Worm (Caenorhabditis elegans) whole organism, L4 larva: Measurements from ENCODE around the gene smg-7.

Experiments used
- D1046.2 ChIP-seq: fragments of 200-800 bp; sonication (Bioruptor generic); IDR thresholded peaks from 2 replicates; pipeline ENCODE4 v1.3.6; 2022; ENCODE audit warnings: missing genetic modification characterization, missing compliant biosample characterization
- ZK546.5 ChIP-seq, 2 experiments: sonication (generic microtip); optimal IDR thresholded peaks; 2 replicates each; lab custom pipeline; 2017; ENCODE audit warnings: missing biosample characterization in 2 of 2, missing genetic modification characterization in 2 of 2
- aha-1 ChIP-seq: fragments of 150-350 bp; peaks from one replicate; lab custom pipeline; 2014; ENCODE audit warnings: missing biosample characterization, missing genetic modification characterization
- attf-4 ChIP-seq: sonication (generic microtip); optimal IDR thresholded peaks from 3 replicates; lab custom pipeline; 2017; ENCODE audit warnings: missing biosample characterization, missing genetic modification characterization
- ceh-20 ChIP-seq: fragments of 200-800 bp; sonication (Bioruptor generic); IDR thresholded peaks from 2 replicates; pipeline ENCODE4 v1.3.6; 2022; ENCODE audit warnings: missing genetic modification reagents, missing genetic modification characterization, missing compliant biosample characterization
- ceh-62 ChIP-seq: sonication (generic microtip); optimal IDR thresholded peaks from 2 replicates; lab custom pipeline; 2017; ENCODE audit warnings: missing biosample characterization, missing genetic modification characterization
- ces-1 ChIP-seq: fragments of 150-350 bp; sonication (generic microtip); optimal IDR thresholded peaks from 4 replicates; lab custom pipeline; 2014; ENCODE audit warnings: missing biosample characterization, missing genetic modification reagents, missing genetic modification characterization
- cey-2 ChIP-seq: sonication (generic microtip); optimal IDR thresholded peaks from 3 replicates; lab custom pipeline; 2017; ENCODE audit warnings: missing genetic modification characterization, mild to moderate bottlenecking, missing compliant biosample characterization, antibody characterized with exemption, borderline replicate concordance; ENCODE audit not compliant: insufficient read depth
- daf-12 ChIP-seq: fragments of 150-350 bp; optimal IDR thresholded peaks from 2 replicates; lab custom pipeline; 2014; ENCODE audit warnings: missing biosample characterization, missing genetic modification reagents, missing genetic modification characterization
- daf-16 ChIP-seq, 3 experiments: sonication (generic microtip); optimal IDR thresholded peaks; 2 replicates each; lab custom pipeline; 2016 to 2017; ENCODE audit warnings: missing genetic modification characterization in 3 of 3, missing genetic modification reagents in 3 of 3, mild to moderate bottlenecking in 2 of 3, missing compliant biosample characterization in 2 of 3, missing biosample characterization in 1 of 3, moderate library complexity in 1 of 3
- dmd-6 ChIP-seq: fragments of 200-800 bp; sonication (Bioruptor generic); IDR thresholded peaks from 2 replicates; pipeline ENCODE4 v1.3.6; 2022; ENCODE audit warnings: missing genetic modification reagents, missing genetic modification characterization, missing compliant biosample characterization
- dpl-1 ChIP-seq: fragments of 150-350 bp; optimal IDR thresholded peaks from 2 replicates; lab custom pipeline; 2014; ENCODE audit warnings: missing biosample characterization, missing genetic modification reagents, missing genetic modification characterization
- dve-1 ChIP-seq: sonication (generic microtip); optimal IDR thresholded peaks from 2 replicates; lab custom pipeline; 2017; ENCODE audit warnings: antibody characterized with exemption, mild to moderate bottlenecking, missing genetic modification characterization, missing compliant biosample characterization; ENCODE audit not compliant: insufficient read depth
- fkh-10 ChIP-seq: fragments of 150-350 bp; optimal IDR thresholded peaks from 2 replicates; lab custom pipeline; 2014; ENCODE audit warnings: missing biosample characterization, missing genetic modification reagents, missing genetic modification characterization
- fos-1 ChIP-seq: fragments of 150-350 bp; optimal IDR thresholded peaks from 2 replicates; lab custom pipeline; 2014; ENCODE audit warnings: missing biosample characterization, missing genetic modification characterization
- hif-1 ChIP-seq, 2 experiments: sonication (generic microtip); optimal IDR thresholded peaks; 2 replicates each; lab custom pipeline; 2016 to 2017; ENCODE audit warnings: missing compliant biosample characterization in 2 of 2, missing genetic modification characterization in 2 of 2, missing genetic modification reagents in 2 of 2, missing genotype in 2 of 2, mild to moderate bottlenecking in 1 of 2
- hlh-11 ChIP-seq: fragments of 200-800 bp; sonication (Bioruptor generic); optimal IDR thresholded peaks from 2 replicates; lab custom pipeline; 2018; ENCODE audit warnings: mild to moderate bottlenecking, missing genetic modification characterization, missing compliant biosample characterization
- hlh-30 ChIP-seq: sonication (generic microtip); optimal IDR thresholded peaks from 2 replicates; lab custom pipeline; 2017; ENCODE audit warnings: antibody characterized with exemption, mild to moderate bottlenecking, missing genetic modification characterization, missing compliant biosample characterization; ENCODE audit not compliant: insufficient read depth
- hmg-1.1 ChIP-seq: fragments of 200-800 bp; sonication (Bioruptor generic); IDR thresholded peaks from 2 replicates; pipeline ENCODE4 v1.3.6; 2022; ENCODE audit warnings: missing genetic modification reagents, missing genetic modification characterization, missing compliant biosample characterization
- lin-1 ChIP-seq: fragments of 200-800 bp; sonication (Bioruptor generic); IDR thresholded peaks from 2 replicates; pipeline ENCODE4 v1.3.6; 2022; ENCODE audit warnings: missing genetic modification reagents, missing genetic modification characterization, missing compliant biosample characterization
- lin-13 ChIP-seq: fragments of 150-350 bp; optimal IDR thresholded peaks from 2 replicates; lab custom pipeline; 2014; ENCODE audit warnings: missing biosample characterization, missing genetic modification reagents, missing genetic modification characterization
- lin-38 ChIP-seq: fragments of 200-800 bp; sonication (Bioruptor generic); IDR thresholded peaks from 2 replicates; pipeline ENCODE4 v1.3.6; 2022; ENCODE audit warnings: missing genetic modification reagents, missing genetic modification characterization, missing compliant biosample characterization
- lir-3 ChIP-seq: sonication (generic microtip); optimal IDR thresholded peaks from 2 replicates; lab custom pipeline; 2016; ENCODE audit warnings: mild to moderate bottlenecking, missing genetic modification characterization, missing compliant biosample characterization
- lsy-2 ChIP-seq, 2 experiments: fragments of 150-350 bp in 1 of 2; sonication (generic microtip) in 1 of 2; optimal IDR thresholded peaks; 2 replicates each; lab custom pipeline; 2014 to 2017; ENCODE audit warnings: missing biosample characterization in 2 of 2, missing genetic modification characterization in 2 of 2
- madf-5 ChIP-seq, 2 experiments: fragments of 200-800 bp; sonication (Bioruptor generic); IDR thresholded peaks; 2 replicates each; pipeline ENCODE4 v1.3.6; 2022; ENCODE audit warnings: missing compliant biosample characterization in 2 of 2, missing genetic modification characterization in 2 of 2
- mdl-1 ChIP-seq, 2 experiments: fragments of 150-350 bp in 1 of 2; sonication (generic microtip) in 1 of 2; optimal IDR thresholded peaks; 2 replicates each; lab custom pipeline; 2014 to 2017; ENCODE audit warnings: missing biosample characterization in 2 of 2, missing genetic modification characterization in 2 of 2
- mep-1 ChIP-seq: fragments of 150-350 bp; sonication (generic microtip); optimal IDR thresholded peaks from 3 replicates; lab custom pipeline; 2014; ENCODE audit warnings: missing biosample characterization, missing genetic modification characterization
- mes-2 ChIP-seq: sonication (generic microtip); optimal IDR thresholded peaks from 2 replicates; lab custom pipeline; 2016; ENCODE audit warnings: missing genotype, mild to moderate bottlenecking, missing genetic modification characterization, missing compliant biosample characterization; ENCODE audit not compliant: poor library complexity, severe bottlenecking
- nhr-102 ChIP-seq: sonication (generic microtip); optimal IDR thresholded peaks from 2 replicates; lab custom pipeline; 2016; ENCODE audit warnings: mild to moderate bottlenecking, missing genetic modification characterization, moderate library complexity, missing compliant biosample characterization
- nhr-11 ChIP-seq: fragments of 150-350 bp; optimal IDR thresholded peaks from 2 replicates; lab custom pipeline; 2014; ENCODE audit warnings: missing biosample characterization, missing genetic modification characterization
- nhr-25 ChIP-seq: sonication (generic microtip); optimal IDR thresholded peaks from 2 replicates; lab custom pipeline; 2017; ENCODE audit warnings: missing genetic modification characterization, mild to moderate bottlenecking, missing compliant biosample characterization, antibody characterized with exemption, moderate library complexity, borderline replicate concordance; ENCODE audit not compliant: insufficient read depth
- nhr-28 ChIP-seq: fragments of 150-350 bp; optimal IDR thresholded peaks from 2 replicates; lab custom pipeline; 2014; ENCODE audit warnings: missing biosample characterization, missing genetic modification characterization
- nhr-41 ChIP-seq: fragments of 200-800 bp; sonication (Bioruptor generic); IDR thresholded peaks from 2 replicates; pipeline ENCODE4 v1.3.6; 2022; ENCODE audit warnings: missing genetic modification reagents, missing genetic modification characterization, missing compliant biosample characterization
- nhr-6 ChIP-seq: fragments of 150-350 bp; optimal IDR thresholded peaks from 2 replicates; lab custom pipeline; 2014; ENCODE audit warnings: missing biosample characterization, missing genetic modification characterization
- pha-4 ChIP-seq, 2 experiments: fragments of 150-350 bp in 1 of 2; fragments of 200-800 bp in 1 of 2; sonication (Bioruptor generic) in 1 of 2; IDR thresholded peaks in 1 of 2; optimal IDR thresholded peaks in 1 of 2; 2 replicates each; pipeline versions ENCODE4 v1.3.6 to Lab custom; 2014 to 2022; ENCODE audit warnings: missing genetic modification characterization in 2 of 2, missing genetic modification reagents in 2 of 2, missing biosample characterization in 1 of 2, missing compliant biosample characterization in 1 of 2
- php-3 ChIP-seq: fragments of 200-800 bp; sonication (Bioruptor generic); IDR thresholded peaks from 2 replicates; pipeline ENCODE4 v1.3.6; 2022; ENCODE audit warnings: missing genetic modification reagents, missing genetic modification characterization, missing compliant biosample characterization
- unc-130 ChIP-seq: sonication (generic microtip); optimal IDR thresholded peaks from 2 replicates; lab custom pipeline; 2016; ENCODE audit warnings: missing genetic modification reagents, missing genetic modification characterization, missing compliant biosample characterization
- zfp-3 ChIP-seq: fragments of 200-800 bp; sonication (Bioruptor generic); conservative IDR thresholded peaks from 2 replicates; pipeline ENCODE4 v1.3.6; 2022; ENCODE audit warnings: missing genetic modification reagents, missing genetic modification characterization, missing compliant biosample characterization
- zip-11 ChIP-seq: fragments of 200-800 bp; sonication (Bioruptor generic); IDR thresholded peaks from 2 replicates; pipeline ENCODE4 v1.3.6; 2022; ENCODE audit warnings: missing genetic modification characterization, missing compliant biosample characterization
- zip-2 ChIP-seq: fragments of 150-350 bp; optimal IDR thresholded peaks from 2 replicates; lab custom pipeline; 2014; ENCODE audit warnings: missing biosample characterization, missing genetic modification characterization

Gene smg-7

ce11 chrIV:6785873-6786272 lies 43.6 kb upstream of the smg-7 start (continued):
- TF ChIP-seq lsy-2 (tag; optimal IDR thresholded peaks at IDR 0.05; lab: Kevin White, UChicago): peak in 1 of 2 experiments; percentile 76
- peak; percentile 18 for TF ChIP-seq nhr-102
- TF ChIP-seq lin-13 (GFP tag; lab: Kevin White, UChicago): peak; percentile 37
- TF ChIP-seq dve-1 (tag; lab: Kevin White, UChicago): peak; percentile 84
- TF ChIP-seq lir-3 (tag; lab: Kevin White, UChicago): no peak
- TF ChIP-seq php-3 (GFP tag; lab: Robert Waterston, UW): no peak
- TF ChIP-seq zip-2 (tag; lab: Kevin White, UChicago): no peak
- peak; percentile 22 for TF ChIP-seq nhr-25
- no peak for TF ChIP-seq madf-5 (GFP tag; IDR thresholded peaks at IDR 0.05; lab: Robert Waterston, UW)
- no peak for TF ChIP-seq fkh-10 (GFP tag; lab: Kevin White, UChicago)
- TF ChIP-seq hlh-11 (tag; lab: Kevin White, UChicago): peak; percentile 90
- peak; percentile 78; the same call in 1 of the 2 replicates for TF ChIP-seq lin-1
- TF ChIP-seq ceh-62 (tag; lab: Kevin White, UChicago): no peak
- TF ChIP-seq mep-1 (tag; lab: Kevin White, UChicago): peak; percentile 85
- peak in 1 of 2 experiments; percentile 27 for TF ChIP-seq mdl-1 (tag; optimal IDR thresholded peaks at IDR 0.05; lab: Kevin White, UChicago)
- TF ChIP-seq hlh-30: peak; percentile 73
- TF ChIP-seq fos-1 (tag; lab: Kevin White, UChicago): no peak
- peak; percentile 84 for TF ChIP-seq hmg-1.1 (GFP tag; lab: Robert Waterston, UW)
- TF ChIP-seq nhr-41: no peak
- no peak for TF ChIP-seq daf-12 (tag; lab: Kevin White, UChicago)
- TF ChIP-seq dpl-1 (GFP tag; lab: Kevin White, UChicago): peak; percentile 49
- TF ChIP-seq daf-16 (GFP tag; optimal IDR thresholded peaks at IDR 0.05; lab: Kevin White, UChicago): peak in 1 of 2 experiments; percentile 16
- peak; percentile 66 for TF ChIP-seq daf-16 (tag; optimal IDR thresholded peaks at IDR 0.05; lab: Kevin White, UChicago)
- TF ChIP-seq dmd-6 (GFP tag; lab: Robert Waterston, UW): peak; percentile 68
- TF ChIP-seq zip-11 (GFP tag; lab: Robert Waterston, UW): no peak
- TF ChIP-seq ces-1 (GFP tag; lab: Kevin White, UChicago): no peak
- TF ChIP-seq ceh-20 (GFP tag; lab: Robert Waterston, UW): peak; percentile 54; the same call in 1 of the 2 replicates
- peak; percentile 13 for TF ChIP-seq nhr-6 (tag; lab: Kevin White, UChicago)
- TF ChIP-seq unc-130 (GFP tag; lab: Kevin White, UChicago): no peak
- no peak for TF ChIP-seq zfp-3 (GFP tag; lab: Robert Waterston, UW)
- TF ChIP-seq hif-1 (tag; optimal IDR thresholded peaks at IDR 0.05; lab: Kevin White, UChicago): peak in 1 of 2 experiments; percentile 49
- peak; percentile 64 for TF ChIP-seq pha-4 (GFP tag; IDR thresholded peaks at IDR 0.05; lab: Robert Waterston, UW)
- TF ChIP-seq pha-4 (tag; optimal IDR thresholded peaks at IDR 0.05; lab: Kevin White, UChicago): peak; percentile 62
- TF ChIP-seq mes-2 (tag; lab: Kevin White, UChicago): peak; percentile 68

DNA sequence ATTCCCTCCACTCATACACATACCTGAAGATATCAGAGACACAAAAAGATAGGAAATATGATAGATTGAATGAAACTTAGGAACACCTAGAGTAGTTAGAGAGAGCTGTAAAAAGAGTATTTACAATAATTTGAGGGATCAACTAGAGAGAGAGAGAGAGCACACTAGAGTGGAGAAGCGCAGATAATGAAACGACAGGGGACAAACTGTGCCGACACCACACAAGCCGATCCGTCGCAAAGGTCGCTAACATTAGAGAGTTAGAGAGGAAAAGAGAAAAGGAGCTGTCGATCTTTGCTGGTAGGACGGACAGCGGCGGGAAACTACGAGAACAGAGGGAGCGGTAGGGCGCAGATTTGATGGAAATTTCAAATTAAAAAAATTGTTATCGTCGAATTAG lies 42.9 kb upstream of the smg-7 start, which contains the start of gene dyci-1:
TSS of gene dyci-1 (minus strand) at position 122 of the 400 bp plus-strand sequence.
- TF ChIP-seq cey-2 (no peak), dmd-6 (GFP tag; lab: Robert Waterston, UW) (no peak), mes-2 (tag; lab: Kevin White, UChicago) (peak; percentile 38), mep-1 (tag; lab: Kevin White, UChicago) (peak; percentile 39), nhr-6 (tag; lab: Kevin White, UChicago) (peak; percentile 51), hlh-11 (tag; lab: Kevin White, UChicago) (peak; percentile 59), aha-1 (tag; lab: Kevin White, UChicago) (peak; percentile 16), attf-4 (no peak), hmg-1.1 (GFP tag; lab: Robert Waterston, UW) (peak; percentile 36; the same call in 1 of the 2 replicates), ZK546.5 (tag; optimal IDR thresholded peaks at IDR 0.05; lab: Kevin White, UChicago) (no peak), nhr-28 (tag; lab: Kevin White, UChicago) (peak; percentile 50), dve-1 (tag; lab: Kevin White, UChicago) (peak; percentile 61), D1046.2 (GFP tag; lab: Robert Waterston, UW) (no peak), nhr-11 (tag; lab: Kevin White, UChicago) (peak; percentile 4), lin-38 (GFP tag; lab: Robert Waterston, UW) (peak; percentile 27; the same call in 1 of the 2 replicates)
